Worm (Caenorhabditis elegans) whole organism, young adult: Measurements from ENCODE around the gene ZK795.3.

ENCODE experiments used
- B0019.2 ChIP-seq: fragments of 200-800 bp; sonication (Bioruptor generic); conservative IDR thresholded peaks from 2 replicates; pipeline ENCODE4 v1.3.6; 2022; ENCODE audit warnings: missing genetic modification reagents, missing genetic modification characterization, missing compliant biosample characterization
- B0261.1 ChIP-seq: sonication (generic microtip); optimal IDR thresholded peaks from 2 replicates; lab custom pipeline; 2016; ENCODE audit warnings: mild to moderate bottlenecking, missing genetic modification characterization, moderate library complexity, missing compliant biosample characterization
- F37B4.10 ChIP-seq: fragments of 200-800 bp; sonication (Bioruptor generic); IDR thresholded peaks from 2 replicates; pipeline ENCODE4 v1.3.6; 2022; ENCODE audit warnings: missing genetic modification characterization, missing compliant biosample characterization
- F49E8.2 ChIP-seq: sonication (generic microtip); optimal IDR thresholded peaks from 3 replicates; lab custom pipeline; 2017; ENCODE audit warnings: missing genetic modification characterization, mild to moderate bottlenecking, missing compliant biosample characterization, antibody characterized with exemption, moderate library complexity; ENCODE audit not compliant: insufficient read depth
- F52B5.7 ChIP-seq: sonication (generic microtip); optimal IDR thresholded peaks from 2 replicates; lab custom pipeline; 2016; ENCODE audit warnings: mild to moderate bottlenecking, missing genetic modification characterization, missing compliant biosample characterization
- F55B11.4 ChIP-seq: sonication (generic microtip); optimal IDR thresholded peaks from 2 replicates; lab custom pipeline; 2016; ENCODE audit warnings: missing compliant biosample characterization, missing genetic modification characterization, borderline replicate concordance; ENCODE audit not compliant: insufficient read depth
- Y53F4B.3 ChIP-seq: fragments of 200-800 bp; sonication (Bioruptor generic); IDR thresholded peaks from 2 replicates; pipeline ENCODE4 v1.3.6; 2022; ENCODE audit warnings: missing genetic modification reagents, missing genetic modification characterization, missing compliant biosample characterization
- Y67H2A.10 ChIP-seq: fragments of 200-800 bp; sonication (Bioruptor generic); conservative IDR thresholded peaks from 2 replicates; pipeline ENCODE4 v1.3.6; 2022; ENCODE audit warnings: missing genetic modification reagents, missing genetic modification characterization, missing compliant biosample characterization
- Y79H2A.3 ChIP-seq: fragments of 200-800 bp; sonication (Bioruptor generic); conservative IDR thresholded peaks from 2 replicates; pipeline ENCODE4 v1.3.6; 2022; ENCODE audit warnings: missing genetic modification reagents, missing genetic modification characterization, missing compliant biosample characterization
- ZK185.1 ChIP-seq: sonication (generic microtip); optimal IDR thresholded peaks from 2 replicates; lab custom pipeline; 2016; ENCODE audit warnings: mild to moderate bottlenecking, missing genetic modification characterization, missing compliant biosample characterization; ENCODE audit not compliant: poor library complexity, severe bottlenecking
- atf-7 ChIP-seq: sonication (generic microtip); optimal IDR thresholded peaks from 2 replicates; lab custom pipeline; 2017; ENCODE audit warnings: mild to moderate bottlenecking, missing genetic modification characterization, missing compliant biosample characterization
- athp-1 ChIP-seq: sonication (generic microtip); optimal IDR thresholded peaks from 2 replicates; lab custom pipeline; 2017; ENCODE audit warnings: mild to moderate bottlenecking, missing genetic modification characterization, missing compliant biosample characterization
- attf-5 ChIP-seq: fragments of 200-800 bp; sonication (Bioruptor generic); optimal IDR thresholded peaks from 2 replicates; lab custom pipeline; 2018; ENCODE audit warnings: mild to moderate bottlenecking, missing genetic modification characterization, missing compliant biosample characterization
- ceh-79 ChIP-seq: sonication (generic microtip); optimal IDR thresholded peaks from 2 replicates; lab custom pipeline; 2017; ENCODE audit warnings: mild to moderate bottlenecking, missing genetic modification characterization, missing compliant biosample characterization
- die-1 ChIP-seq: sonication (generic microtip); optimal IDR thresholded peaks from 2 replicates; lab custom pipeline; 2016; ENCODE audit warnings: missing genotype, mild to moderate bottlenecking, missing genetic modification characterization, missing compliant biosample characterization
- dox-1 ChIP-seq: fragments of 200-800 bp; sonication (Bioruptor generic); IDR thresholded peaks from 2 replicates; pipeline ENCODE4 v1.3.6; 2022; ENCODE audit warnings: missing genetic modification reagents, missing genetic modification characterization, missing compliant biosample characterization
- egrh-3 ChIP-seq: fragments of 200-800 bp; sonication (Bioruptor generic); IDR thresholded peaks from 2 replicates; pipeline ENCODE4 v1.3.6; 2022; ENCODE audit warnings: missing genetic modification reagents, missing genetic modification characterization, missing compliant biosample characterization
- him-1 ChIP-seq: sonication (generic microtip); optimal IDR thresholded peaks from 2 replicates; lab custom pipeline; 2016; ENCODE audit warnings: missing genotype, missing genetic modification reagents, missing genetic modification characterization, missing compliant biosample characterization
- hmg-1.2 ChIP-seq: fragments of 200-800 bp; sonication (Bioruptor generic); IDR thresholded peaks from 2 replicates; pipeline ENCODE4 v1.3.6; 2022; ENCODE audit warnings: missing genetic modification reagents, missing genetic modification characterization, missing compliant biosample characterization
- lin-26 ChIP-seq: fragments of 200-800 bp; sonication (Bioruptor generic); IDR thresholded peaks from 2 replicates; pipeline ENCODE4 v1.3.6; 2022; ENCODE audit warnings: missing genetic modification reagents, missing genetic modification characterization, missing compliant biosample characterization
- lir-1 ChIP-seq: fragments of 200-800 bp; sonication (Bioruptor generic); conservative IDR thresholded peaks from 2 replicates; pipeline ENCODE4 v1.3.6; 2022; ENCODE audit warnings: missing genetic modification reagents, missing genetic modification characterization, missing compliant biosample characterization
- lsy-27 ChIP-seq: sonication (generic microtip); optimal IDR thresholded peaks from 2 replicates; lab custom pipeline; 2017; ENCODE audit warnings: missing genetic modification characterization, mild to moderate bottlenecking, missing compliant biosample characterization, antibody characterized with exemption, missing genotype, borderline replicate concordance; ENCODE audit not compliant: insufficient read depth
- madf-8 ChIP-seq: fragments of 200-800 bp; sonication (Bioruptor generic); conservative IDR thresholded peaks from 2 replicates; pipeline ENCODE4 v1.3.6; 2022; ENCODE audit warnings: missing genetic modification reagents, missing genetic modification characterization, missing compliant biosample characterization
- nfya-2 ChIP-seq: fragments of 200-800 bp; sonication (Bioruptor generic); IDR thresholded peaks from 2 replicates; pipeline ENCODE4 v1.3.6; 2022; ENCODE audit warnings: missing genetic modification reagents, missing genetic modification characterization, missing compliant biosample characterization
- nhr-80 ChIP-seq: sonication (generic microtip); optimal IDR thresholded peaks from 2 replicates; lab custom pipeline; 2016; ENCODE audit warnings: missing genetic modification characterization, missing compliant biosample characterization
- pbrm-1 ChIP-seq: fragments of 200-800 bp; sonication (Bioruptor generic); IDR thresholded peaks from 2 replicates; pipeline ENCODE4 v1.3.6; 2022; ENCODE audit warnings: missing genetic modification reagents, missing genetic modification characterization, missing compliant biosample characterization
- pha-4 ChIP-seq: fragments of 150-350 bp; sonication (generic microtip); optimal IDR thresholded peaks from 2 replicates; lab custom pipeline; 2014; ENCODE audit warnings: missing biosample characterization, missing genetic modification reagents, missing genetic modification characterization
- rpc-1 ChIP-seq, 2 experiments: fragments of 150-350 bp in 1 of 2; sonication (generic microtip) in 1 of 2; optimal IDR thresholded peaks; 2 replicates each; lab custom pipeline; 2014 to 2018; ENCODE audit warnings: missing biosample characterization in 1 of 2, missing genetic modification characterization in 1 of 2, missing genetic modification reagents in 1 of 2, missing genotype in 1 of 2
- snpc-3.4 ChIP-seq: sonication (generic microtip); optimal IDR thresholded peaks from 2 replicates; lab custom pipeline; 2017; ENCODE audit warnings: missing genetic modification characterization, mild to moderate bottlenecking, missing compliant biosample characterization, antibody characterized with exemption, moderate library complexity, missing genotype, missing genetic modification reagents
- snpc-4 ChIP-seq, 5 experiments: fragments of 150-350 bp in 1 of 5; sonication (generic microtip) in 4 of 5; optimal IDR thresholded peaks; 2 replicates each; lab custom pipeline; 2014 to 2018; ENCODE audit warnings: missing genetic modification characterization in 5 of 5, missing biosample characterization in 3 of 5, antibody characterized with exemption in 2 of 5, mild to moderate bottlenecking in 2 of 5, missing compliant biosample characterization in 2 of 5, missing genotype in 2 of 5, moderate library complexity in 2 of 5, missing genetic modification reagents in 1 of 5
- tbx-9 ChIP-seq: sonication (generic microtip); optimal IDR thresholded peaks from 2 replicates; lab custom pipeline; 2016; ENCODE audit warnings: borderline replicate concordance, missing genetic modification characterization, inconsistent platforms, missing compliant biosample characterization
- zfh-2 ChIP-seq: fragments of 200-800 bp; sonication (Bioruptor generic); conservative IDR thresholded peaks from 2 replicates; pipeline ENCODE4 v1.3.6; 2022; ENCODE audit warnings: missing genetic modification reagents, missing genetic modification characterization, missing compliant biosample characterization
- zim-3 ChIP-seq: sonication (generic microtip); optimal IDR thresholded peaks from 2 replicates; lab custom pipeline; 2017; ENCODE audit warnings: mild to moderate bottlenecking, missing genetic modification characterization, moderate library complexity, missing compliant biosample characterization
- ztf-22 ChIP-seq: fragments of 200-800 bp; sonication (Bioruptor generic); optimal IDR thresholded peaks from 2 replicates; lab custom pipeline; 2018; ENCODE audit warnings: mild to moderate bottlenecking, missing genetic modification characterization, moderate library complexity, missing compliant biosample characterization
- ztf-25 ChIP-seq: fragments of 200-800 bp; sonication (Bioruptor generic); IDR thresholded peaks from 2 replicates; pipeline ENCODE4 v1.3.6; 2022; ENCODE audit warnings: missing genetic modification reagents, missing genetic modification characterization, missing compliant biosample characterization
- ztf-26 ChIP-seq: sonication (generic microtip); optimal IDR thresholded peaks from 2 replicates; lab custom pipeline; 2017; ENCODE audit warnings: missing genetic modification characterization, missing compliant biosample characterization
- ztf-3 ChIP-seq: fragments of 200-800 bp; sonication (Bioruptor generic); optimal IDR thresholded peaks from 2 replicates; lab custom pipeline; 2018; ENCODE audit warnings: mild to moderate bottlenecking, missing genetic modification characterization, missing compliant biosample characterization
- ztf-6 ChIP-seq: fragments of 200-800 bp; sonication (Bioruptor generic); IDR thresholded peaks from 2 replicates; pipeline ENCODE4 v1.3.6; 2022; ENCODE audit warnings: missing genetic modification reagents, missing genetic modification characterization, missing compliant biosample characterization

ZK795.3 gene

DNA sequence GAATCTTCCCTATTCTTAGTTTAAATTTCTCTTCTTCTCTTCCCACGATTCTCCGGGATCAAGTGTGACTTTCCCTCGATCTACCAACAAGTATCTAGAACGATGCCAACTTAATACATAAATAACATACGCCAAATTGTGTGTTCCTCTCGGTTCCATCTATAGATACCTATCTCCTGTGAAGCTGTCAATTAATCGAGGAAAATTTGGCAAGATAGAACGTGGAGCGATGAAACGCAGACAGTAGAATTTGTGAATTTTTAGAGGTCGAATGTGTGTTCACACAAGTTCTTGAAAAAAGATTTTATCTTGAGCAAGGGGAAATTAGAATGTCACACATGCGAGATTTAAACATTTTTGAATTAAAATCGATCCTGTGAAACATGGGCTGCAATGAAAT is 27.7 kb upstream of the ZK795.3 start:
- no peak for TF ChIP-seq madf-8 (GFP tag; lab: Robert Waterston, UW)
- no peak for TF ChIP-seq F49E8.2 (tag; lab: Kevin White, UChicago)
- no peak for TF ChIP-seq ztf-25
- TF ChIP-seq zfh-2 = no peak

DNA sequence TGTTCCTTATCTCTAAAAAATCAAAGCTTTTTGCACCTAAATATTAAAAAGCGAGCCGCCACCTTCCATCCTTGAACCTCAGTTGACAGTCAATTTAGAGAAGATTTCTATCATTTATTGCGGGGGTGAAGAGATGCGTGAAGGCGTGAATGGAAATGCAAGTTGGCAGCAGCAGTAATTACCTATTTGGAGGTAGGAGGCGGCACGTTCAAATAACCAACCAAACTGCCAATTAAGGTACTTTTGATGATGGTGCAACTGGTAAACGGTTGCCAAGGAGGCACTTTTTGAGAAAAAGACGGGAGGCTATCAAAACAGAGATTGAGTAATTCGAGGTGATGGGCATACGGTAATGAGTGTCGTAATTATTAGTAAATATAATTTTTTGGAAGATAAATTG is 22.8 kb upstream of the ZK795.3 start:
- TF ChIP-seq lin-26 (GFP tag; lab: Robert Waterston, UW) = no peak
- no peak for TF ChIP-seq snpc-3.4 (tag; lab: Kevin White, UChicago)
- no peak for TF ChIP-seq rpc-1 (optimal IDR thresholded peaks at IDR 0.05; lab: Kevin White, UChicago)
- no peak for TF ChIP-seq rpc-1 (tag; optimal IDR thresholded peaks at IDR 0.05; lab: Kevin White, UChicago)
- TF ChIP-seq ztf-26 (tag; lab: Kevin White, UChicago) = no peak
- no peak for TF ChIP-seq B0019.2 (GFP tag; lab: Robert Waterston, UW)
- TF ChIP-seq attf-5 = no peak

DNA sequence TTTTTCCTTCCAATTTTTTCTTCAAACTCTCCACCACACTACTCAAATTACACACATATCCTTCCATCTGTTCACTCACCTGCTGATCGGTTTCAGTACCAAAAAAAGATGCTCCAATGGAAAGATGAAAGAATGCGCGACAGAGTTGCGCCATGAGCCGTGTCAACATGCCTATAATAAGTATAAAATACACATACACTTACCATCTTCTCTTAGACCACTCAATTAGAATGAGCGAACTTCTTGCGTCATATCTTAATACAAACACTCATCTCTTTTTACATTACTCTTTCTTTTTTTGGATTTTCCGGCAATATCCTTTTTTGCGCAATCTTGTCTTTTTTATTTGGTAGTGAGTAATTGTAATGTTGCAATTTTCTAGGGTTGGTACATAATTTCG is 21.5 kb upstream of the ZK795.3 start:
- TF ChIP-seq lir-1 (GFP tag; lab: Robert Waterston, UW) (no peak), athp-1 (tag; lab: Kevin White, UChicago) (no peak), dox-1 (GFP tag; lab: Robert Waterston, UW) (no peak), F55B11.4 (tag; lab: Kevin White, UChicago) (no peak), F52B5.7 (no peak), Y79H2A.3 (GFP tag; lab: Robert Waterston, UW) (no peak), him-1 (tag; lab: Kevin White, UChicago) (no peak), nfya-2 (GFP tag; lab: Robert Waterston, UW) (no peak), nhr-80 (tag; lab: Kevin White, UChicago) (no peak), snpc-4 (GFP tag; optimal IDR thresholded peaks at IDR 0.05; lab: Kevin White, UChicago) (no peak), snpc-4 (tag; optimal IDR thresholded peaks at IDR 0.05; lab: Kevin White, UChicago) (no peak), F37B4.10 (no peak)

DNA sequence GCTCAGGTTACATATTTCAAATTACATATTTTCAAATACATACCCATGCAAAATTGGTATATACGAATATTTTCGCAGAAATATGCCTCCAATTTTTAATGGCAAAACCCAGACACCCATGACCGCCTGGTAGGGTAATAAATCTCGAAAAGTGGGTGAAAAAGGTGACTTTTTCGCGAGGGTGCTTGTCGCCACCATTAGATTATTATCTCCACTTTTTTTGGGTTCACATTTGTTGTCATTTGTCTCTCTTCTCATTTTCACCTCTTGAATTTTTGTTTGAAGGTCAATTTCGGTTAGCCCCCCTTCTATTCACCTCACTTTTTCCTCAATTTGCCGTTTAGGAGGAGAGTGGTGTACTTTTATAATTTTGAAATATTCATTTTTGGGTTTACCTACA is 18.9 kb upstream of the ZK795.3 start:
- TF ChIP-seq pbrm-1 (GFP tag; lab: Robert Waterston, UW) (no peak), snpc-3.4 (tag; lab: Kevin White, UChicago) (no peak), attf-5 (no peak), ztf-3 (GFP tag; lab: Kevin White, UChicago) (no peak), tbx-9 (tag; lab: Kevin White, UChicago) (no peak), ztf-22 (GFP tag; lab: Kevin White, UChicago) (no peak), hmg-1.2 (GFP tag; lab: Robert Waterston, UW) (no peak), ztf-6 (GFP tag; lab: Robert Waterston, UW) (no peak), atf-7 (tag; lab: Kevin White, UChicago) (no peak), nhr-80 (tag; lab: Kevin White, UChicago) (no peak), zim-3 (tag; lab: Kevin White, UChicago) (no peak), die-1 (tag; lab: Kevin White, UChicago) (no peak), ZK185.1 (tag; lab: Kevin White, UChicago) (no peak)

DNA sequence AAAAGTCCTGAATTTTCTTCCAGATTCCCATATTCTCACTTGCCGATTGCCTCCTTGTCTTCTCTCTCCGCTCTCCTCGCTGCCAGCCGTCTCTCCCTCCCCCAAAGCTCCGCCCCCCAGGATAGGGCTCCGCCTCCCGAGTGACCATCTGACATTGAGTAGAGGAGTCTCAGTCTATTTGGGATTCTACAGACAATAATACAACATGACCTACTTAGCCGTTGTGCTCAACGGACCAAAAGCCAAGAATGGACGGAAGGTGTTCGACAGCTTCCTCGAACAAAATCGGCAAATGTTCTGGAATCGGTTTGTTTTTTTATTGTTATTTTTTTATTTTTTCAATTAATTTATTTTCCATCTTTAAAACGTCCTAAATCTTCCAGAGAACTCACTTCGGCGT is 17.2 kb upstream of the ZK795.3 start, which contains the start of gene ham-1:
TSS of gene ham-1 (plus strand) at position 173 of the 400 bp plus-strand sequence.
- TF ChIP-seq F52B5.7 (no peak), B0261.1 (tag; lab: Kevin White, UChicago) (no peak), lsy-27 (tag; lab: Kevin White, UChicago) (no peak), Y67H2A.10 (GFP tag; lab: Robert Waterston, UW) (no peak), pha-4 (tag; lab: Kevin White, UChicago) (no peak), egrh-3 (GFP tag; lab: Robert Waterston, UW) (peak; percentile 23; the same call in 1 of the 2 replicates), ceh-79 (no peak), Y53F4B.3 (GFP tag; lab: Robert Waterston, UW) (no peak), zim-3 (tag; lab: Kevin White, UChicago) (no peak)
